Worm (Caenorhabditis elegans) whole organism, young adult: Measurements from ENCODE around the gene ksr-1.

Experiments used
- F22D6.2 ChIP-seq: sonication (generic microtip); optimal IDR thresholded peaks from 2 replicates; lab custom pipeline; 2016; ENCODE audit warnings: mild to moderate bottlenecking, missing genetic modification characterization, missing compliant biosample characterization
- F23B12.7 ChIP-seq: sonication (generic microtip); optimal IDR thresholded peaks from 2 replicates; lab custom pipeline; 2017; ENCODE audit warnings: missing genetic modification characterization, mild to moderate bottlenecking, missing compliant biosample characterization, antibody characterized with exemption, moderate library complexity; ENCODE audit not compliant: insufficient read depth
- K12H6.12 ChIP-seq: fragments of 200-800 bp; sonication (Bioruptor generic); optimal IDR thresholded peaks from 2 replicates; lab custom pipeline; 2018; ENCODE audit warnings: mild to moderate bottlenecking, missing genetic modification characterization, missing compliant biosample characterization
- ama-1 ChIP-seq, 3 experiments: fragments of 150-350 bp in 1 of 3; sonication (generic microtip) in 2 of 3; optimal IDR thresholded peaks; 2 replicates each; lab custom pipeline; 2014 to 2018; ENCODE audit warnings: missing biosample characterization in 2 of 3, missing genetic modification characterization in 2 of 3, missing genetic modification reagents in 2 of 3
- aptf-3 ChIP-seq: fragments of 200-800 bp; sonication (Bioruptor generic); IDR thresholded peaks from 2 replicates; pipeline ENCODE4 v1.3.6; 2022; ENCODE audit warnings: missing genetic modification characterization, missing compliant biosample characterization
- athp-1 ChIP-seq: sonication (generic microtip); optimal IDR thresholded peaks from 2 replicates; lab custom pipeline; 2017; ENCODE audit warnings: mild to moderate bottlenecking, missing genetic modification characterization, missing compliant biosample characterization
- ceh-100 ChIP-seq: fragments of 200-800 bp; sonication (Bioruptor generic); IDR thresholded peaks from 2 replicates; pipeline ENCODE4 v1.3.6; 2022; ENCODE audit warnings: missing genetic modification reagents, missing genetic modification characterization, missing compliant biosample characterization
- dpff-1 ChIP-seq: sonication (generic microtip); optimal IDR thresholded peaks from 2 replicates; lab custom pipeline; 2017; ENCODE audit warnings: mild to moderate bottlenecking, missing genetic modification characterization, missing compliant biosample characterization
- hlh-12 ChIP-seq: sonication (generic microtip); optimal IDR thresholded peaks from 2 replicates; lab custom pipeline; 2016; ENCODE audit warnings: missing genetic modification characterization, missing compliant biosample characterization
- lin-40 ChIP-seq: sonication (generic microtip); optimal IDR thresholded peaks from 2 replicates; lab custom pipeline; 2016; ENCODE audit warnings: missing genetic modification characterization, mild to moderate bottlenecking, missing compliant biosample characterization, missing genotype, missing genetic modification reagents
- pha-4 ChIP-seq: fragments of 150-350 bp; sonication (generic microtip); optimal IDR thresholded peaks from 2 replicates; lab custom pipeline; 2014; ENCODE audit warnings: missing biosample characterization, missing genetic modification reagents, missing genetic modification characterization
- snpc-4 ChIP-seq, 5 experiments: fragments of 150-350 bp in 1 of 5; sonication (generic microtip) in 4 of 5; optimal IDR thresholded peaks; 2 replicates each; lab custom pipeline; 2014 to 2018; ENCODE audit warnings: missing genetic modification characterization in 5 of 5, missing biosample characterization in 3 of 5, antibody characterized with exemption in 2 of 5, mild to moderate bottlenecking in 2 of 5, missing compliant biosample characterization in 2 of 5, missing genotype in 2 of 5, moderate library complexity in 2 of 5, missing genetic modification reagents in 1 of 5
- unc-62 ChIP-seq: fragments of 150-350 bp; optimal IDR thresholded peaks from 2 replicates; lab custom pipeline; 2014; ENCODE audit warnings: missing biosample characterization, missing genetic modification reagents, missing genetic modification characterization

- TF ChIP-seq ama-1 (optimal IDR thresholded peaks at IDR 0.05; lab: Kevin White, UChicago) (no peak), ama-1 (GFP tag; optimal IDR thresholded peaks at IDR 0.05; lab: Kevin White, UChicago) (no peak), pha-4 (no peak), K12H6.12 (tag; lab: Kevin White, UChicago) (no peak), aptf-3 (GFP tag; lab: Robert Waterston, UW) (no peak), dpff-1 (tag; lab: Kevin White, UChicago) (no peak), F22D6.2 (tag; lab: Kevin White, UChicago) (no peak), unc-62 (no peak), lin-40 (no peak), F23B12.7 (no peak), athp-1 (tag; lab: Kevin White, UChicago) (no peak), snpc-4 (GFP tag; optimal IDR thresholded peaks at IDR 0.05; lab: Kevin White, UChicago) (no peak), snpc-4 (tag; optimal IDR thresholded peaks at IDR 0.05; lab: Kevin White, UChicago) (no peak), ceh-100 (GFP tag; lab: Robert Waterston, UW) (no peak), hlh-12 (tag; lab: Kevin White, UChicago) (no peak)
These were observed 22.4 kb downstream of the ksr-1 start for ce11 chrX:8297333-8297732.
